Worm (Caenorhabditis elegans) whole organism, midembryonic: ENCODE results near the gene F10E7.2.

Source experiments
- T22C8.4 ChIP-seq: fragments of 200-800 bp; sonication (Bioruptor generic); IDR thresholded peaks from 2 replicates; pipeline ENCODE4 v1.3.6; 2022; ENCODE audit warnings: missing genetic modification characterization, missing compliant biosample characterization
- cog-1 ChIP-seq: sonication (generic microtip); optimal IDR thresholded peaks from 2 replicates; lab custom pipeline; 2016; ENCODE audit warnings: missing genetic modification characterization, missing compliant biosample characterization
- flt-1 ChIP-seq: fragments of 200-800 bp; sonication (Bioruptor generic); IDR thresholded peaks from 2 replicates; pipeline ENCODE4 v1.3.6; 2022; ENCODE audit warnings: missing genetic modification characterization, missing compliant biosample characterization
- med-1 ChIP-seq: sonication (generic microtip); optimal IDR thresholded peaks from 2 replicates; lab custom pipeline; 2017; ENCODE audit warnings: missing genetic modification characterization, mild to moderate bottlenecking, missing compliant biosample characterization, antibody characterized with exemption, missing genetic modification reagents; ENCODE audit not compliant: insufficient read depth
- ref-1 ChIP-seq: fragments of 200-800 bp; sonication (Bioruptor generic); conservative IDR thresholded peaks from 2 replicates; pipeline ENCODE4 v1.3.6; 2022; ENCODE audit warnings: missing genetic modification reagents, missing genetic modification characterization, missing compliant biosample characterization
- tab-1 ChIP-seq: fragments of 200-800 bp; sonication (Bioruptor generic); IDR thresholded peaks from 2 replicates; pipeline ENCODE4 v1.3.6; 2022; ENCODE audit warnings: missing genetic modification characterization, missing compliant biosample characterization
- ztf-23 ChIP-seq: fragments of 200-800 bp; sonication (Bioruptor generic); IDR thresholded peaks from 2 replicates; pipeline ENCODE4 v1.3.6; 2022; ENCODE audit warnings: missing genetic modification reagents, missing genetic modification characterization, missing compliant biosample characterization
- ztf-29 ChIP-seq: fragments of 200-800 bp; sonication (Bioruptor generic); IDR thresholded peaks from 2 replicates; pipeline ENCODE4 v1.3.6; 2022; ENCODE audit warnings: missing genetic modification reagents, missing genetic modification characterization, missing compliant biosample characterization

- TF ChIP-seq ref-1 (GFP tag; lab: Robert Waterston, UW) = no peak
- TF ChIP-seq tab-1 (GFP tag; lab: Robert Waterston, UW) = no peak
- peak; percentile 74 for TF ChIP-seq cog-1 (tag; lab: Kevin White, UChicago)
- peak; percentile 77 for TF ChIP-seq flt-1 (GFP tag; lab: Robert Waterston, UW)
- no peak for TF ChIP-seq med-1 (GFP tag; lab: Kevin White, UChicago)
- TF ChIP-seq T22C8.4 (GFP tag; lab: Robert Waterston, UW) = no peak
- TF ChIP-seq ztf-23 = no peak; the same call in 1 of the 2 replicates
- TF ChIP-seq ztf-29 (GFP tag; lab: Robert Waterston, UW) = 0 out of 2 replicates have a peak, but pooled peaks have one; percentile 41
Measured at ce11 chrII:7072590-7073536, 49.2 kb upstream of the F10E7.2 start.
